Worm (Caenorhabditis elegans): ENCODE results near the gene anoh-1.

Gene anoh-1

ce11 chrIII:13268856-13269255, 22.5 kb downstream of the anoh-1 start, which contains the start of gene cpf-2:
Gene cpf-2 (minus strand): TSS chrIII:13268883.
- TF ChIP-seq ceh-100 (GFP tag; IDR thresholded peaks at IDR 0.05) (peak; percentile 58), C06A6.2 (GFP tag; conservative IDR thresholded peaks at IDR 0.05) (peak; percentile 67), egrh-3 (GFP tag; IDR thresholded peaks at IDR 0.05) (no peak), lin-54 (GFP tag; optimal IDR thresholded peaks at IDR 0.05) (peak; percentile 66), hsf-1 (GFP tag; IDR thresholded peaks at IDR 0.05) (no peak), snpc-4 (GFP tag; optimal IDR thresholded peaks at IDR 0.05) (no peak), snpc-4 (tag; optimal IDR thresholded peaks at IDR 0.05) (peak in 2 of 4 experiments; percentile 15 to 22), mxl-1 (tag; optimal IDR thresholded peaks at IDR 0.05) (no peak), rpc-1 (optimal IDR thresholded peaks at IDR 0.05) (peak; percentile 52), rpc-1 (tag; optimal IDR thresholded peaks at IDR 0.05) (no peak), repo-1 (tag; optimal IDR thresholded peaks at IDR 0.05) (no peak), cebp-2 (GFP tag; IDR thresholded peaks at IDR 0.05) (no peak), sdz-38 (tag; optimal IDR thresholded peaks at IDR 0.05) (no peak), ceh-79 (tag; optimal IDR thresholded peaks at IDR 0.05) (no peak), ztf-26 (tag; optimal IDR thresholded peaks at IDR 0.05) (peak; percentile 22), ccch-3 (GFP tag; optimal IDR thresholded peaks at IDR 0.05) (no peak), zim-3 (tag; optimal IDR thresholded peaks at IDR 0.05) (no peak), ztf-6 (GFP tag; IDR thresholded peaks at IDR 0.05) (0 out of 2 replicates have a peak, but pooled peaks have one; percentile 15), B0336.3 (GFP tag; IDR thresholded peaks at IDR 0.05) (peak; percentile 41; the same call in 1 of the 2 replicates), nfya-1 (tag; optimal IDR thresholded peaks at IDR 0.05; ENCODE audit: borderline replicate concordance, insufficient read depth) (no peak), F57A8.1 (GFP tag; optimal IDR thresholded peaks at IDR 0.05) (no peak), F49E8.2 (tag; optimal IDR thresholded peaks at IDR 0.05; ENCODE audit: insufficient read depth) (peak; percentile 17), attf-3 (GFP tag; conservative IDR thresholded peaks at IDR 0.05) (no peak), F10E7.11 (tag; optimal IDR thresholded peaks at IDR 0.05) (no peak), F55B11.4 (tag; optimal IDR thresholded peaks at IDR 0.05; ENCODE audit: borderline replicate concordance, insufficient read depth) (no peak), bed-2 (GFP tag; IDR thresholded peaks at IDR 0.05) (no peak), ama-1 (optimal IDR thresholded peaks at IDR 0.05) (no peak), ama-1 (GFP tag; optimal IDR thresholded peaks at IDR 0.05) (peak in 1 of 2 experiments; percentile 34), fkh-3 (tag; optimal IDR thresholded peaks at IDR 0.05) (no peak), F23B12.7 (tag; optimal IDR thresholded peaks at IDR 0.05; ENCODE audit: insufficient read depth) (no peak), tbp1 (GFP tag; optimal IDR thresholded peaks at IDR 0.05) (peak; percentile 41), snpc-3.4 (tag; optimal IDR thresholded peaks at IDR 0.05) (peak; percentile 45), let-526 (GFP tag; IDR thresholded peaks at IDR 0.05) (0 out of 2 replicates have a peak, but pooled peaks have one; percentile 10), attf-5 (GFP tag; optimal IDR thresholded peaks at IDR 0.05) (peak; percentile 41), unc-130 (GFP tag; optimal IDR thresholded peaks at IDR 0.05) (peak; percentile 29), rcor-1 (GFP tag; IDR thresholded peaks at IDR 0.05) (peak; percentile 23; the same call in 1 of the 2 replicates), him-1 (tag; optimal IDR thresholded peaks at IDR 0.05) (peak; percentile 84), lsy-27 (tag; optimal IDR thresholded peaks at IDR 0.05; ENCODE audit: borderline replicate concordance, insufficient read depth) (no peak), Y53F4B.3 (GFP tag; IDR thresholded peaks at IDR 0.05) (no peak), F57C9.4 (tag; optimal IDR thresholded peaks at IDR 0.05) (no peak), Y79H2A.3 (GFP tag; conservative IDR thresholded peaks at IDR 0.05) (no peak), nhr-27 (tag; optimal IDR thresholded peaks at IDR 0.05) (no peak), K12H6.12 (tag; optimal IDR thresholded peaks at IDR 0.05) (no peak), lir-1 (GFP tag; conservative IDR thresholded peaks at IDR 0.05) (no peak), lin-40 (tag; optimal IDR thresholded peaks at IDR 0.05) (peak; percentile 70), ceh-27 (GFP tag; optimal IDR thresholded peaks at IDR 0.05) (peak; percentile 20), unc-62 (GFP tag; optimal IDR thresholded peaks at IDR 0.05) (no peak), zfh-2 (GFP tag; conservative IDR thresholded peaks at IDR 0.05) (no peak; the same call in 1 of the 2 replicates), hrde-1 (tag; optimal IDR thresholded peaks at IDR 0.05; ENCODE audit: borderline replicate concordance) (peak; percentile 1)
